Worm (Caenorhabditis elegans) whole organism, L4 larva: ENCODE data around the gene fpn-1.2.
A peak's percentile ranks its signal among the peaks of the same experiment; 100 is the strongest.

ENCODE experiments used
- D1046.2 ChIP-seq: fragments of 200-800 bp; sonication (Bioruptor generic); IDR thresholded peaks from 2 replicates; pipeline ENCODE4 v1.3.6; 2022; ENCODE audit warnings: missing genetic modification characterization, missing compliant biosample characterization
- F44E2.7 ChIP-seq: fragments of 200-800 bp; sonication (Bioruptor generic); IDR thresholded peaks from 2 replicates; pipeline ENCODE4 v2.1.2; 2022; ENCODE audit warnings: missing genetic modification characterization, missing compliant biosample characterization
- F49E8.2 ChIP-seq: sonication (generic microtip); optimal IDR thresholded peaks from 2 replicates; lab custom pipeline; 2016; ENCODE audit warnings: missing compliant biosample characterization, mild to moderate bottlenecking, missing genetic modification characterization, borderline replicate concordance
- R02D3.7 ChIP-seq: fragments of 150-350 bp; sonication (generic microtip); optimal IDR thresholded peaks from 3 replicates; lab custom pipeline; 2014; ENCODE audit warnings: missing biosample characterization, missing genetic modification characterization
- Y105C5A.15 ChIP-seq: fragments of 200-800 bp; sonication (Bioruptor generic); IDR thresholded peaks from 2 replicates; pipeline ENCODE4 v1.3.6; 2022; ENCODE audit warnings: missing genetic modification characterization, missing compliant biosample characterization
- Y48G9A.11 ChIP-seq: fragments of 200-800 bp; sonication (Bioruptor generic); IDR thresholded peaks from 2 replicates; pipeline ENCODE4 v1.3.6; 2022; ENCODE audit warnings: missing genetic modification reagents, missing genetic modification characterization, missing compliant biosample characterization
- ceh-28 ChIP-seq: fragments of 150-350 bp; optimal IDR thresholded peaks from 2 replicates; lab custom pipeline; 2014; ENCODE audit warnings: missing biosample characterization, missing genetic modification reagents, missing genetic modification characterization
- ces-1 ChIP-seq: fragments of 150-350 bp; sonication (generic microtip); optimal IDR thresholded peaks from 4 replicates; lab custom pipeline; 2014; ENCODE audit warnings: missing biosample characterization, missing genetic modification reagents, missing genetic modification characterization
- daf-16 ChIP-seq, 3 experiments: sonication (generic microtip); optimal IDR thresholded peaks; 2 replicates each; lab custom pipeline; 2016 to 2017; ENCODE audit warnings: missing genetic modification characterization in 3 of 3, missing genetic modification reagents in 3 of 3, mild to moderate bottlenecking in 2 of 3, missing compliant biosample characterization in 2 of 3, missing biosample characterization in 1 of 3, moderate library complexity in 1 of 3
- dmd-8 ChIP-seq: fragments of 200-800 bp; sonication (Bioruptor generic); IDR thresholded peaks from 2 replicates; pipeline ENCODE4 v1.3.6; 2022; ENCODE audit warnings: missing genetic modification characterization, missing compliant biosample characterization
- dpl-1 ChIP-seq: fragments of 150-350 bp; optimal IDR thresholded peaks from 2 replicates; lab custom pipeline; 2014; ENCODE audit warnings: missing biosample characterization, missing genetic modification reagents, missing genetic modification characterization
- duxl-1 ChIP-seq: sonication (generic microtip); optimal IDR thresholded peaks from 2 replicates; lab custom pipeline; 2016; ENCODE audit warnings: mild to moderate bottlenecking, missing genetic modification characterization, moderate library complexity, missing compliant biosample characterization; ENCODE audit not compliant: poor library complexity
- egl-43 ChIP-seq: fragments of 200-800 bp; sonication (Bioruptor generic); IDR thresholded peaks from 2 replicates; pipeline ENCODE4 v1.3.6; 2022; ENCODE audit warnings: missing genetic modification reagents, missing genetic modification characterization, missing compliant biosample characterization
- hlh-30 ChIP-seq: sonication (generic microtip); optimal IDR thresholded peaks from 2 replicates; lab custom pipeline; 2017; ENCODE audit warnings: antibody characterized with exemption, mild to moderate bottlenecking, missing genetic modification characterization, missing compliant biosample characterization; ENCODE audit not compliant: insufficient read depth
- lim-7 ChIP-seq: fragments of 200-800 bp; sonication (Bioruptor generic); IDR thresholded peaks from 2 replicates; pipeline ENCODE4 v1.3.6; 2022; ENCODE audit warnings: missing genetic modification characterization, missing compliant biosample characterization
- lin-13 ChIP-seq: fragments of 150-350 bp; optimal IDR thresholded peaks from 2 replicates; lab custom pipeline; 2014; ENCODE audit warnings: missing biosample characterization, missing genetic modification reagents, missing genetic modification characterization
- lin-15B ChIP-seq: fragments of 150-350 bp; sonication (generic microtip); optimal IDR thresholded peaks from 3 replicates; lab custom pipeline; 2014; ENCODE audit warnings: missing biosample characterization, missing genetic modification characterization
- lin-29 ChIP-seq: fragments of 200-800 bp; sonication (Bioruptor generic); IDR thresholded peaks from 2 replicates; pipeline ENCODE4 v1.3.6; 2022; ENCODE audit warnings: missing genetic modification reagents, missing genetic modification characterization, missing compliant biosample characterization
- lir-3 ChIP-seq: sonication (generic microtip); optimal IDR thresholded peaks from 2 replicates; lab custom pipeline; 2016; ENCODE audit warnings: mild to moderate bottlenecking, missing genetic modification characterization, missing compliant biosample characterization
- madf-9 ChIP-seq: fragments of 200-800 bp; sonication (Bioruptor generic); conservative IDR thresholded peaks from 2 replicates; pipeline ENCODE4 v1.3.6; 2022; ENCODE audit warnings: missing genetic modification reagents, missing genetic modification characterization, missing compliant biosample characterization
- mdt-29 ChIP-seq: fragments of 200-800 bp; sonication (Bioruptor generic); IDR thresholded peaks from 2 replicates; pipeline ENCODE4 v1.3.6; 2022; ENCODE audit warnings: missing genetic modification reagents, missing genetic modification characterization, missing compliant biosample characterization
- mxl-3 ChIP-seq: fragments of 200-800 bp; sonication (Bioruptor generic); optimal IDR thresholded peaks from 2 replicates; lab custom pipeline; 2018; ENCODE audit warnings: mild to moderate bottlenecking, missing genetic modification characterization, missing compliant biosample characterization
- nhr-10 ChIP-seq: fragments of 150-350 bp; optimal IDR thresholded peaks from 2 replicates; lab custom pipeline; 2014; ENCODE audit warnings: missing biosample characterization, missing genetic modification characterization
- nhr-237 ChIP-seq: sonication (generic microtip); optimal IDR thresholded peaks from 2 replicates; lab custom pipeline; 2017; ENCODE audit warnings: missing biosample characterization, missing genetic modification characterization
- nhr-25 ChIP-seq: sonication (generic microtip); optimal IDR thresholded peaks from 2 replicates; lab custom pipeline; 2017; ENCODE audit warnings: missing genetic modification characterization, mild to moderate bottlenecking, missing compliant biosample characterization, antibody characterized with exemption, moderate library complexity, borderline replicate concordance; ENCODE audit not compliant: insufficient read depth
- php-3 ChIP-seq: fragments of 200-800 bp; sonication (Bioruptor generic); IDR thresholded peaks from 2 replicates; pipeline ENCODE4 v1.3.6; 2022; ENCODE audit warnings: missing genetic modification reagents, missing genetic modification characterization, missing compliant biosample characterization
- saeg-2 ChIP-seq: fragments of 200-800 bp; sonication (Bioruptor generic); IDR thresholded peaks from 2 replicates; pipeline ENCODE4 v1.3.6; 2022; ENCODE audit warnings: missing genetic modification reagents, missing genetic modification characterization, missing compliant biosample characterization
- sdz-12 ChIP-seq: fragments of 200-800 bp; sonication (Bioruptor generic); optimal IDR thresholded peaks from 2 replicates; lab custom pipeline; 2018; ENCODE audit warnings: mild to moderate bottlenecking, missing genetic modification characterization, missing compliant biosample characterization
- set-16 ChIP-seq: fragments of 200-800 bp; sonication (Bioruptor generic); IDR thresholded peaks from 2 replicates; pipeline ENCODE4 v1.3.6; 2022; ENCODE audit warnings: missing genetic modification reagents, missing genetic modification characterization, missing compliant biosample characterization
- skn-1 ChIP-seq: fragments of 150-350 bp; optimal IDR thresholded peaks from 2 replicates; lab custom pipeline; 2014; ENCODE audit warnings: missing biosample characterization, missing genetic modification characterization
- zfp-2 ChIP-seq: sonication (generic microtip); optimal IDR thresholded peaks from 2 replicates; lab custom pipeline; 2016; ENCODE audit warnings: mild to moderate bottlenecking, missing genetic modification characterization, missing compliant biosample characterization

The fpn-1.2 gene

DNA sequence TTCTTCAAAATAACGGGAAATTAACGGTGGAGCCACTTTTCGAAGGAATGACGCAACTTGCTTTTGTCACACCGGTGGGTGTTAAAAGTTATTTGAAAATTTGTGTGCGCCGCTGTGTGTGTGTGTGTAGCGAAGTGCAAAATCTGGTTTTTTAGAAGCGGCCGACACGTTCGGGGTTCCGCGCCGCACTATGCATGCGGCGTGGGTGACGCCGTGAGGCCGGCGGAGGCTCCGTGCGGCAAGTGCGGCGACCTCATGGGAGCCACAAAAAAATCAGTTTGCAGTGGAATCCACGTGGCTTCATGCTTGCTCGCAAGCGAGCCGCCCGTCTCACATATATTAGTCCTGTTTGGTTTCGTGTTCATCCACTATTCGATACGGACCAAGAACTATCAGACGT is 9.2 kb downstream of the fpn-1.2 start:
- TF ChIP-seq duxl-1 (tag; lab: Kevin White, UChicago) = no peak
- TF ChIP-seq nhr-10 (tag; lab: Kevin White, UChicago) = no peak
- no peak for TF ChIP-seq lim-7
- no peak for TF ChIP-seq sdz-12 (GFP tag; lab: Kevin White, UChicago)
- TF ChIP-seq lin-13 (GFP tag; lab: Kevin White, UChicago) = no peak
- peak; percentile 37; the same call in 1 of the 2 replicates for TF ChIP-seq Y48G9A.11 (GFP tag; lab: Robert Waterston, UW)
- TF ChIP-seq Y105C5A.15 (GFP tag; lab: Robert Waterston, UW) = no peak
- no peak for TF ChIP-seq egl-43 (GFP tag; lab: Robert Waterston, UW)
- TF ChIP-seq madf-9 = no peak
- 0 out of 2 replicates have a peak, but pooled peaks have one; percentile 9 for TF ChIP-seq dmd-8
- TF ChIP-seq zfp-2 (tag; lab: Kevin White, UChicago) = no peak
- TF ChIP-seq set-16 (GFP tag; lab: Robert Waterston, UW) = peak; percentile 86
- TF ChIP-seq D1046.2 (GFP tag; lab: Robert Waterston, UW) = no peak
- TF ChIP-seq php-3 (GFP tag; lab: Robert Waterston, UW) = peak; percentile 26; the same call in 1 of the 2 replicates
- TF ChIP-seq ces-1 (GFP tag; lab: Kevin White, UChicago) = no peak
- 0 out of 2 replicates have a peak, but pooled peaks have one; percentile 46 for TF ChIP-seq F44E2.7 (GFP tag; lab: Robert Waterston, UW)
- TF ChIP-seq R02D3.7 (tag; lab: Kevin White, UChicago) = no peak
- TF ChIP-seq saeg-2 (GFP tag; lab: Robert Waterston, UW) = no peak
- 0 out of 2 replicates have a peak, but pooled peaks have one; percentile 13 for TF ChIP-seq mdt-29 (GFP tag; lab: Robert Waterston, UW)
- TF ChIP-seq, all 104 proteins: peak for 6

DNA sequence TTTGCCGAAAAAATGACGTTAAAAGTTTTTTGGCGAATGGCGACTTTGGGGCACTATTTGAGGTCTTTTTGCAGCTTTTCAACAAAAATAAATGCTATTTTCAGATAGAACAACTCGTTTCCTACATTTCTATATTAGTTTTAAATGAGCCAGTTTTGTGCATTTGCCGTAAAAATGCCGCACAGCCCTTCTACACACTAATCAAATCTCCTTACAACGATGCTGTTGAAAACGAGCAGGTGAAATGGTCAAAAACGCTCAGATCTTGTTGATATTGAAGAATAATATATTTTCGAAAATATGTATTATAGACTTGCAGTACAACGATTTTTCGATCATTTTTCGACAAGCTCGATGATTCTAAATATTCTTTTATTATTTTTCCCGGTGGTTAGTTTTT is 9.7 kb downstream of the fpn-1.2 start, which contains the start of gene chil-14:
Gene chil-14 (plus strand): TSS at position 301 of the 400 bp plus-strand sequence.
- TF ChIP-seq lir-3 (tag; lab: Kevin White, UChicago) (no peak), zfp-2 (tag; lab: Kevin White, UChicago) (no peak), R02D3.7 (tag; lab: Kevin White, UChicago) (no peak), nhr-237 (tag; lab: Kevin White, UChicago) (no peak), egl-43 (GFP tag; lab: Robert Waterston, UW) (no peak), daf-16 (GFP tag; optimal IDR thresholded peaks at IDR 0.05; lab: Kevin White, UChicago) (no peak), daf-16 (tag; optimal IDR thresholded peaks at IDR 0.05; lab: Kevin White, UChicago) (no peak)

ce11 chrV:1451334-1451733 is 13.2 kb downstream of the fpn-1.2 start, which contains the start of gene srj-23:
TSS of gene srj-23 (plus strand) at chrV:1451634.
- TF ChIP-seq mxl-3 (no peak), lin-13 (GFP tag; lab: Kevin White, UChicago) (no peak), F49E8.2 (tag; lab: Kevin White, UChicago) (no peak), lin-15B (no peak), daf-16 (GFP tag; optimal IDR thresholded peaks at IDR 0.05; lab: Kevin White, UChicago) (no peak), daf-16 (tag; optimal IDR thresholded peaks at IDR 0.05; lab: Kevin White, UChicago) (no peak), dmd-8 (no peak), dpl-1 (GFP tag; lab: Kevin White, UChicago) (no peak), ceh-28 (tag; lab: Kevin White, UChicago) (no peak), madf-9 (no peak), lin-29 (GFP tag; lab: Robert Waterston, UW) (no peak)

DNA sequence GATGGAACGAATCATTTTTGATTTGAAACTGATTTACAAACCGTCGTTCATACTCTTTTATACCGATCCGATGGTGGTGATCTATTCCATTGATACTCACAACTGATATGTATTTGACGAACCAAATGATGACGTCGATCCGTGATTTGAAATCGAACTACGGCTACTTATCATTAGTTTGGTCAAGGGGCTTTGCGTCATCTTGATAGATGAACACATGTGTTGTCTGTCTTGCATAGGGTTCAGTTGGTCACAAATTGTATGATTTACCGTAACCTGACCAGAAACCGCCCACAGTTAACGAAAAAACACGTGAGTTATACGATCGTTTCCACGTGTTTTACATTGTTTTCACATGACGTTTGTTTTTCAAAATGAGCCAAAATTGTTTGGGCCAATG is 14.3 kb downstream of the fpn-1.2 start, which contains the start of gene cnc-2:
Gene cnc-2 (minus strand): TSS at position 24 of the 400 bp plus-strand sequence.
- TF ChIP-seq lir-3 (tag; lab: Kevin White, UChicago) (no peak), skn-1 (tag; lab: Kevin White, UChicago) (no peak), nhr-25 (tag; lab: Kevin White, UChicago) (no peak), hlh-30 (peak; percentile 2), mxl-3 (peak; percentile 37), ceh-28 (tag; lab: Kevin White, UChicago) (no peak)
